Worm (Caenorhabditis elegans): Measurements from ENCODE around the gene T01C8.2.

ce11 chrX:16813606-16814330 lies 27.5 kb downstream of the T01C8.2 start, which contains the start of gene cas-1:
- TF ChIP-seq nfya-1 (tag; optimal IDR thresholded peaks at IDR 0.05), result no peak
- no peak for TF ChIP-seq hlh-30 (tag; optimal IDR thresholded peaks at IDR 0.05; ENCODE audit: insufficient read depth)
- no peak for TF ChIP-seq ceh-34 (tag; optimal IDR thresholded peaks at IDR 0.05)
- no peak for TF ChIP-seq lin-11 (tag; optimal IDR thresholded peaks at IDR 0.05)
- TF ChIP-seq ceh-48 (tag; optimal IDR thresholded peaks at IDR 0.05), result no peak
- no peak for TF ChIP-seq ttx-3 (tag; optimal IDR thresholded peaks at IDR 0.05)
- no peak for TF ChIP-seq lim-6 (tag; optimal IDR thresholded peaks at IDR 0.05)

Measured in whole organism, late embryonic.